Fruit fly (Drosophila melanogaster) S2 (cell line): ENCODE measurements around the gene CG7945.

Source experiments
- CG8478 ChIP-seq: fragments of >200 bp; optimal IDR thresholded peaks from 2 replicates; lab custom pipeline; 2018
- CTCF ChIP-seq, 2 experiments: fragments of >200 bp; optimal IDR thresholded peaks; 2 replicates each; lab custom pipeline; 2018

- TF ChIP-seq CG8478 (lab: Kevin White, UChicago) (no peak), CTCF (optimal IDR thresholded peaks at IDR 0.05; lab: Kevin White, UChicago) (no peak)
These were observed 42.0 kb upstream of the CG7945 start, which contains the start of gene dop for dm6 chr3L:15565829-15566433.
